Fruit fly (Drosophila melanogaster): ENCODE data around the gene CG31445.

CG31445 gene

dm6 chr3R:29212534-29212933 lies 32.1 kb downstream of the CG31445 start:
- TF ChIP-seq Dfd (GFP tag; optimal IDR thresholded peaks at IDR 0.05) (peak; percentile 89), pan (optimal IDR thresholded peaks at IDR 0.05) (no peak), Hr78 (GFP tag; optimal IDR thresholded peaks at IDR 0.05) (no peak)

dm6 chr3R:29211702-29212101 lies 32.9 kb downstream of the CG31445 start:
- TF ChIP-seq sage (GFP tag; optimal IDR thresholded peaks at IDR 0.05), result no peak
- no peak for TF ChIP-seq Hnf4 (GFP tag; optimal IDR thresholded peaks at IDR 0.05)
- TF ChIP-seq Dfd (GFP tag; optimal IDR thresholded peaks at IDR 0.05), result no peak
- no peak for TF ChIP-seq dl (GFP tag; optimal IDR thresholded peaks at IDR 0.05; ENCODE audit: insufficient read depth in 1 of 2, partially characterized antibody in 2 of 2)
- TF ChIP-seq Sp1 (GFP tag; optimal IDR thresholded peaks at IDR 0.05), result no peak
- TF ChIP-seq Dif (GFP tag; optimal IDR thresholded peaks at IDR 0.05; ENCODE audit: partially characterized antibody), result no peak
- no peak for TF ChIP-seq Rel (GFP tag; optimal IDR thresholded peaks at IDR 0.05)
- TF ChIP-seq Rel (tag; optimal IDR thresholded peaks at IDR 0.05), result no peak
- TF ChIP-seq CrebA (GFP tag; optimal IDR thresholded peaks at IDR 0.05; ENCODE audit: borderline replicate concordance), result no peak
- TF ChIP-seq Hr83 (GFP tag; optimal IDR thresholded peaks at IDR 0.05; ENCODE audit: poor library complexity, severe bottlenecking), result no peak
- TF ChIP-seq pan (optimal IDR thresholded peaks at IDR 0.05), result no peak
- TF ChIP-seq CG32264 (GFP tag; optimal IDR thresholded peaks at IDR 0.05), result no peak
- no peak for TF ChIP-seq rgr (GFP tag; optimal IDR thresholded peaks at IDR 0.05)
- TF ChIP-seq HLH106 (tag; optimal IDR thresholded peaks at IDR 0.05), result no peak
- TF ChIP-seq Abd-B (GFP tag; optimal IDR thresholded peaks at IDR 0.05), result no peak

- peak; percentile 91 for TF ChIP-seq Rel (GFP tag; optimal IDR thresholded peaks at IDR 0.05)
- peak; percentile 93 for TF ChIP-seq Rel (tag; optimal IDR thresholded peaks at IDR 0.05)
- TF ChIP-seq CG32264 (GFP tag; optimal IDR thresholded peaks at IDR 0.05), result no peak
- TF ChIP-seq h (GFP tag; optimal IDR thresholded peaks at IDR 0.05), result peak; percentile 29
- TF ChIP-seq CrebA (GFP tag; optimal IDR thresholded peaks at IDR 0.05; ENCODE audit: borderline replicate concordance), result no peak
- no peak for TF ChIP-seq sv (GFP tag; optimal IDR thresholded peaks at IDR 0.05)
- peak; percentile 53 for TF ChIP-seq Sp1 (GFP tag; optimal IDR thresholded peaks at IDR 0.05)
- peak; percentile 36 for TF ChIP-seq br (GFP tag; optimal IDR thresholded peaks at IDR 0.05)
- TF ChIP-seq brk (GFP tag; optimal IDR thresholded peaks at IDR 0.05), result peak; percentile 9
- no peak for TF ChIP-seq GATAd (GFP tag; optimal IDR thresholded peaks at IDR 0.05)
- TF ChIP-seq Vsx2 (GFP tag; optimal IDR thresholded peaks at IDR 0.05; ENCODE audit: partially characterized antibody), result peak; percentile 38
- peak; percentile 5 for TF ChIP-seq sage (GFP tag; optimal IDR thresholded peaks at IDR 0.05)
- TF ChIP-seq fru (GFP tag; optimal IDR thresholded peaks at IDR 0.05), result peak; percentile 30
- no peak for TF ChIP-seq dsf (GFP tag; optimal IDR thresholded peaks at IDR 0.05; ENCODE audit: borderline replicate concordance)
- TF ChIP-seq jim (GFP tag; optimal IDR thresholded peaks at IDR 0.05), result peak; percentile 77
- TF ChIP-seq ey (GFP tag; optimal IDR thresholded peaks at IDR 0.05), result peak; percentile 49
- TF ChIP-seq Hr83 (GFP tag; optimal IDR thresholded peaks at IDR 0.05; ENCODE audit: poor library complexity, severe bottlenecking), result peak; percentile 43
- no peak for TF ChIP-seq Abd-B (GFP tag; optimal IDR thresholded peaks at IDR 0.05)
- peak; percentile 21 for TF ChIP-seq woc (GFP tag; optimal IDR thresholded peaks at IDR 0.05)
- peak; percentile 4 to 16 for TF ChIP-seq foxo (GFP tag; optimal IDR thresholded peaks at IDR 0.05)
- peak; percentile 17 for TF ChIP-seq HLH106 (tag; optimal IDR thresholded peaks at IDR 0.05)
- TF ChIP-seq N (GFP tag; optimal IDR thresholded peaks at IDR 0.05), result no peak
- TF ChIP-seq Jra (GFP tag; optimal IDR thresholded peaks at IDR 0.05), result peak; percentile 5
- no peak for TF ChIP-seq Dfd (GFP tag; optimal IDR thresholded peaks at IDR 0.05)
- TF ChIP-seq Dif (GFP tag; optimal IDR thresholded peaks at IDR 0.05; ENCODE audit: partially characterized antibody), result peak; percentile 59
- TF ChIP-seq CG9705 (GFP tag; optimal IDR thresholded peaks at IDR 0.05), result no peak
- peak; percentile 74 for TF ChIP-seq psq (GFP tag; optimal IDR thresholded peaks at IDR 0.05)
- TF ChIP-seq usp (GFP tag; optimal IDR thresholded peaks at IDR 0.05), result no peak
- peak; percentile 6 for TF ChIP-seq dmrt93B (GFP tag; optimal IDR thresholded peaks at IDR 0.05)
- no peak for TF ChIP-seq Myc (optimal IDR thresholded peaks at IDR 0.05)
These were observed 33.9 kb downstream of the CG31445 start for dm6 chr3R:29210542-29211393.
